Worm (Caenorhabditis elegans) whole organism, L4 larva: ENCODE measurements around the gene F28C10.1.

Source experiments
- F26F4.8 ChIP-seq: fragments of 200-800 bp; sonication (Bioruptor generic); conservative IDR thresholded peaks from 2 replicates; pipeline ENCODE4 v1.3.6; 2022; ENCODE audit warnings: missing genetic modification characterization, missing compliant biosample characterization
- F44E2.7 ChIP-seq: fragments of 200-800 bp; sonication (Bioruptor generic); IDR thresholded peaks from 2 replicates; pipeline ENCODE4 v2.1.2; 2022; ENCODE audit warnings: missing genetic modification characterization, missing compliant biosample characterization
- Y48G9A.11 ChIP-seq: fragments of 200-800 bp; sonication (Bioruptor generic); IDR thresholded peaks from 2 replicates; pipeline ENCODE4 v1.3.6; 2022; ENCODE audit warnings: missing genetic modification reagents, missing genetic modification characterization, missing compliant biosample characterization
- aly-2 ChIP-seq: sonication (generic microtip); optimal IDR thresholded peaks from 2 replicates; lab custom pipeline; 2018; ENCODE audit warnings: missing biosample characterization, missing genetic modification characterization
- jun-1 ChIP-seq: fragments of 150-350 bp; optimal IDR thresholded peaks from 2 replicates; lab custom pipeline; 2014; ENCODE audit warnings: missing biosample characterization, missing genetic modification reagents, missing genetic modification characterization
- lin-1 ChIP-seq: fragments of 200-800 bp; sonication (Bioruptor generic); IDR thresholded peaks from 2 replicates; pipeline ENCODE4 v1.3.6; 2022; ENCODE audit warnings: missing genetic modification reagents, missing genetic modification characterization, missing compliant biosample characterization
- lin-13 ChIP-seq: fragments of 150-350 bp; optimal IDR thresholded peaks from 2 replicates; lab custom pipeline; 2014; ENCODE audit warnings: missing biosample characterization, missing genetic modification reagents, missing genetic modification characterization
- lsy-2 ChIP-seq, 2 experiments: fragments of 150-350 bp in 1 of 2; sonication (generic microtip) in 1 of 2; optimal IDR thresholded peaks; 2 replicates each; lab custom pipeline; 2014 to 2017; ENCODE audit warnings: missing biosample characterization in 2 of 2, missing genetic modification characterization in 2 of 2
- nhr-111 ChIP-seq: fragments of 200-800 bp; sonication (Bioruptor generic); optimal IDR thresholded peaks from 2 replicates; lab custom pipeline; 2018; ENCODE audit warnings: mild to moderate bottlenecking, missing genetic modification characterization, missing compliant biosample characterization
- nhr-42 ChIP-seq: fragments of 200-800 bp; sonication (Bioruptor generic); IDR thresholded peaks from 2 replicates; pipeline ENCODE4 v1.3.6; 2022; ENCODE audit warnings: missing genetic modification characterization, missing compliant biosample characterization
- skn-1 ChIP-seq: fragments of 150-350 bp; optimal IDR thresholded peaks from 2 replicates; lab custom pipeline; 2014; ENCODE audit warnings: missing biosample characterization, missing genetic modification characterization
- tag-97 ChIP-seq: fragments of 200-800 bp; sonication (Bioruptor generic); IDR thresholded peaks from 2 replicates; pipeline ENCODE4 v1.3.6; 2022; ENCODE audit warnings: missing genetic modification characterization, missing compliant biosample characterization

ce11 chrX:524498-524897 is 18.4 kb upstream of the F28C10.1 start:
- TF ChIP-seq Y48G9A.11 (GFP tag; lab: Robert Waterston, UW) = no peak
- TF ChIP-seq F26F4.8 (GFP tag; lab: Robert Waterston, UW) = no peak
- no peak for TF ChIP-seq lin-13
- TF ChIP-seq nhr-42 (GFP tag; lab: Robert Waterston, UW) = no peak
- TF ChIP-seq jun-1 = no peak
- no peak for TF ChIP-seq skn-1 (tag; lab: Kevin White, UChicago)
- no peak for TF ChIP-seq tag-97 (GFP tag; lab: Robert Waterston, UW)
- TF ChIP-seq lin-1 = no peak
- TF ChIP-seq lsy-2 (tag; optimal IDR thresholded peaks at IDR 0.05; lab: Kevin White, UChicago) = no peak
- no peak for TF ChIP-seq F44E2.7
- TF ChIP-seq aly-2 (tag; lab: Kevin White, UChicago) = no peak
- TF ChIP-seq nhr-111 (GFP tag; lab: Kevin White, UChicago) = no peak
